Worm (Caenorhabditis elegans): ENCODE data around the gene srt-69.

DNA sequence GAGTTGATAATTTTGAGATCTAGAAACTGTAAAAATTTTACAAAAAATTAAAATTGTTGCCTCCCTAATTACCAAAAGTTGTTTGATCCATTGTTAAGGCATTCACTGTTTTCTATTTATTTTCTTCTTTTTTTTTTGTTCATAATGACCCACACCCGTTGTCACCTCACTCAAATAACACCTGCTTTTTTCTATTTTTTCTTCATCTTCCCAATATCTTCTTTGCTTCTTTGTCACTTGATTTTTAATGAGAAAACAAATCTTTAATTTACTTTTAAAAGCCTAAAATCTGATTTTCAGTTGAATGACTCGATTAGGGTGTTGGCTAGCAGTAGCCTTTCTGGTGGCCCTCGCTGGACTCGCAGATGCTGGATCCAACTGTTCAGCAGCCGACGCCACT lies 37.9 kb upstream of the srt-69 start, which contains the start of gene ncx-2:
- TF ChIP-seq madf-8 (GFP tag; conservative IDR thresholded peaks at IDR 0.05) (no peak), unc-62 (GFP tag; optimal IDR thresholded peaks at IDR 0.05) (no peak), cebp-2 (GFP tag; IDR thresholded peaks at IDR 0.05) (no peak), hmg-20 (GFP tag; IDR thresholded peaks at IDR 0.05) (no peak)

All from whole organism, young adult.